Worm (Caenorhabditis elegans): ENCODE data around the gene C49C8.8.

C49C8.8 gene

ce11 chrIV:8611886-8612542 lies 39.9 kb upstream of the C49C8.8 start, which contains the start of the genes F42A9.17 and cyp-33E2:
Gene F42A9.17, minus strand, starts transcription at chrIV:8611936.
Gene cyp-33E2, plus strand, starts transcription at chrIV:8612334.
- TF ChIP-seq unc-39 (tag; optimal IDR thresholded peaks at IDR 0.05) = no peak
- TF ChIP-seq C34F6.9 (tag; optimal IDR thresholded peaks at IDR 0.05) = no peak
- no peak for TF ChIP-seq sma-3 (GFP tag; optimal IDR thresholded peaks at IDR 0.05)
- TF ChIP-seq fos-1 (tag; optimal IDR thresholded peaks at IDR 0.05) = peak; percentile 93
- peak; percentile 12 for TF ChIP-seq sma-9 (GFP tag; optimal IDR thresholded peaks at IDR 0.05)
- no peak for TF ChIP-seq sma-9 (tag; optimal IDR thresholded peaks at IDR 0.05)
- no peak for TF ChIP-seq nhr-21 (tag; optimal IDR thresholded peaks at IDR 0.05)
- TF ChIP-seq skn-1 (tag; optimal IDR thresholded peaks at IDR 0.05) = no peak
- TF ChIP-seq nhr-23 (tag; optimal IDR thresholded peaks at IDR 0.05) = no peak
- peak; percentile 21 for TF ChIP-seq gmeb-1 (tag; optimal IDR thresholded peaks at IDR 0.05)
- TF ChIP-seq crh-2 (tag; optimal IDR thresholded peaks at IDR 0.05) = peak; percentile 35
- no peak for TF ChIP-seq ama-1 (optimal IDR thresholded peaks at IDR 0.05)

- TF ChIP-seq nhr-237 (tag; optimal IDR thresholded peaks at IDR 0.05) (no peak), egl-27 (tag; optimal IDR thresholded peaks at IDR 0.05) (no peak), unc-62 (GFP tag; optimal IDR thresholded peaks at IDR 0.05) (no peak), fos-1 (tag; optimal IDR thresholded peaks at IDR 0.05) (peak; percentile 40)
Measured at ce11 chrIV:8614680-8615079, 37.3 kb upstream of the C49C8.8 start, which contains the start of gene cyp-33E3. Gene cyp-33E3, plus strand, starts transcription at chrIV:8614995.

ce11 chrIV:8615314-8615713 lies 36.6 kb upstream of the C49C8.8 start:
- no peak for TF ChIP-seq peb-1 (tag; optimal IDR thresholded peaks at IDR 0.05)
- TF ChIP-seq nhr-12 (tag; optimal IDR thresholded peaks at IDR 0.05) = no peak
- no peak for TF ChIP-seq unc-39 (tag; optimal IDR thresholded peaks at IDR 0.05)
- no peak for TF ChIP-seq nhr-11 (tag; optimal IDR thresholded peaks at IDR 0.05)
- no peak for TF ChIP-seq nhr-10 (tag; optimal IDR thresholded peaks at IDR 0.05)
- TF ChIP-seq nhr-129 (tag; optimal IDR thresholded peaks at IDR 0.05) = no peak
- TF ChIP-seq ZK546.5 (tag; optimal IDR thresholded peaks at IDR 0.05) = no peak
- TF ChIP-seq dmd-4 (tag; optimal IDR thresholded peaks at IDR 0.05) = no peak
- TF ChIP-seq mdl-1 (tag; optimal IDR thresholded peaks at IDR 0.05) = no peak
- no peak for TF ChIP-seq R02D3.7 (tag; optimal IDR thresholded peaks at IDR 0.05)
- TF ChIP-seq zag-1 (tag; optimal IDR thresholded peaks at IDR 0.05) = no peak
- TF ChIP-seq C34F6.9 (tag; optimal IDR thresholded peaks at IDR 0.05) = no peak
- no peak for TF ChIP-seq blmp-1 (tag; optimal IDR thresholded peaks at IDR 0.05; ENCODE audit: insufficient read depth)

ce11 chrIV:8617047-8617446 lies 34.9 kb upstream of the C49C8.8 start, which contains the start of the genes F42A9.7 and F42A9.3:
Gene F42A9.7, minus strand, starts transcription at chrIV:8617147.
Gene F42A9.3, plus strand, starts transcription at chrIV:8617260.
- no peak for TF ChIP-seq F13H6.1 (tag; optimal IDR thresholded peaks at IDR 0.05)
- no peak for TF ChIP-seq egl-27 (tag; optimal IDR thresholded peaks at IDR 0.05)
- no peak for TF ChIP-seq nhr-6 (tag; optimal IDR thresholded peaks at IDR 0.05)
- no peak for TF ChIP-seq nhr-23 (tag; optimal IDR thresholded peaks at IDR 0.05)
- no peak for TF ChIP-seq nhr-12 (tag; optimal IDR thresholded peaks at IDR 0.05)
- TF ChIP-seq zag-1 (tag; optimal IDR thresholded peaks at IDR 0.05) = no peak
- no peak for TF ChIP-seq sma-3 (GFP tag; optimal IDR thresholded peaks at IDR 0.05)
- TF ChIP-seq nhr-77 (tag; optimal IDR thresholded peaks at IDR 0.05) = no peak
- no peak for TF ChIP-seq ztf-4 (tag; optimal IDR thresholded peaks at IDR 0.05)
- no peak for TF ChIP-seq ama-1 (optimal IDR thresholded peaks at IDR 0.05)
- no peak for TF ChIP-seq nhr-10 (tag; optimal IDR thresholded peaks at IDR 0.05)
- TF ChIP-seq ZK546.5 (tag; optimal IDR thresholded peaks at IDR 0.05) = no peak
- no peak for TF ChIP-seq nhr-21 (tag; optimal IDR thresholded peaks at IDR 0.05)

ce11 chrIV:8618698-8619097 lies 33.2 kb upstream of the C49C8.8 start, which contains the start of gene F42A9.8:
Gene F42A9.8, minus strand, starts transcription at chrIV:8618785.
- TF ChIP-seq C34F6.9 (tag; optimal IDR thresholded peaks at IDR 0.05) (peak; percentile 51), unc-55 (GFP tag; optimal IDR thresholded peaks at IDR 0.05) (peak; percentile 46), lsy-2 (tag; optimal IDR thresholded peaks at IDR 0.05) (peak in 1 of 2 experiments; percentile 35), nhr-6 (tag; optimal IDR thresholded peaks at IDR 0.05) (no peak)
